Worm (Caenorhabditis elegans): ENCODE measurements around the gene F53B7.4.

DNA sequence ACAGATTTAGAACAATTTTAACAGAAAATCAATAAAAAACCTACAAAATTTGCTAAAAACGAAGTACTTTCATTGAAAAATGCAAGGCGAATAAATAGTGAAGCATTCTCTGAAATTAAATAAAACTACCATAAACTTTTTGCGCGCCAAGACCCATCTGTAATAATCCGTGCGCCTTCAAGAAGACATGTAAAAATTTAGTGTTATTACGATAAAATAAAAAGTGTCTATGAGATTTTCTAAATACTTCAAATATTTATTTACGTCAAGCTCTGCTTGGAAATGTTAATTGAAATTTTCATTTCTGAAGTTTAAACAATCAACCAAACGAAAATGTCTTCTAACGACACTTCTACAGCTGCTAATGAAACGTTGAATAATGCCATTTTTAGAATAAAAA is 37.7 kb upstream of the F53B7.4 start, which contains the start of gene C45B11.9:
- TF ChIP-seq elt-2 (tag; optimal IDR thresholded peaks at IDR 0.05) = no peak
- TF ChIP-seq pag-3 (tag; optimal IDR thresholded peaks at IDR 0.05; ENCODE audit: borderline replicate concordance) = no peak
- no peak for TF ChIP-seq tbx-2 (tag; optimal IDR thresholded peaks at IDR 0.05)
- TF ChIP-seq nfya-1 (tag; optimal IDR thresholded peaks at IDR 0.05) = no peak
- TF ChIP-seq pha-4 (tag; optimal IDR thresholded peaks at IDR 0.05) = no peak
- no peak for TF ChIP-seq pqm-1 (tag; optimal IDR thresholded peaks at IDR 0.05)
- no peak for TF ChIP-seq rnt-1 (tag; optimal IDR thresholded peaks at IDR 0.05)
- TF ChIP-seq K02D7.2 (tag; optimal IDR thresholded peaks at IDR 0.05) = no peak
- TF ChIP-seq ama-1 (optimal IDR thresholded peaks at IDR 0.05) = no peak
- no peak for TF ChIP-seq fkh-10 (GFP tag; optimal IDR thresholded peaks at IDR 0.05)
